Worm (Caenorhabditis elegans): ENCODE data around the gene srbc-65.
"Not testable (repeated sequence)": the region's sequence is repeated elsewhere in the genome, so short reads cannot be mapped to it uniquely, and the experiment has no call there.

Gene srbc-65

DNA sequence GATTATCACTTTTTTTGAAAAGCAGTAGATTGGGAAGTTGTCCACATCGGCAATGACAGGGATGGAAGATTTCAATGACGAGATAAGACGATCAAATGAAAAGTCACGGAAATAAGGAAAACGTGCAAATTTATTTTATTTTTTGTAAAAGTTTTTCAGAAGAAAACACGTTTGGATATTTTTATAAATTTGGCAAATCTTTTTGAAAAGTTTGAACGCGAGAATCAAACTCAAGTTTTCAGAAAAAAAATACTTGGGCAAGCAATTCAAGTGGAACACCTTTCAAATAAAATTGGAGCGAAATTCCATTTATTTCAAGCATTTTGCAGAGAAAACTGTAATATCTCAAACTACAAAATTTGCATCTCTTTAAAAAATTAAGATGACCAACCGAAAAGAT, 35.6 kb upstream of the srbc-65 start, which contains the start of gene F36D3.5:
Gene F36D3.5 (minus strand): TSS at position 101 of the 400 bp plus-strand sequence.
- not testable (repeated sequence) for TF ChIP-seq vab-7 (GFP tag; IDR thresholded peaks at IDR 0.05); nhr-48 (tag; optimal IDR thresholded peaks at IDR 0.05); mes-2 (tag; optimal IDR thresholded peaks at IDR 0.05; ENCODE audit: poor library complexity, severe bottlenecking)

DNA sequence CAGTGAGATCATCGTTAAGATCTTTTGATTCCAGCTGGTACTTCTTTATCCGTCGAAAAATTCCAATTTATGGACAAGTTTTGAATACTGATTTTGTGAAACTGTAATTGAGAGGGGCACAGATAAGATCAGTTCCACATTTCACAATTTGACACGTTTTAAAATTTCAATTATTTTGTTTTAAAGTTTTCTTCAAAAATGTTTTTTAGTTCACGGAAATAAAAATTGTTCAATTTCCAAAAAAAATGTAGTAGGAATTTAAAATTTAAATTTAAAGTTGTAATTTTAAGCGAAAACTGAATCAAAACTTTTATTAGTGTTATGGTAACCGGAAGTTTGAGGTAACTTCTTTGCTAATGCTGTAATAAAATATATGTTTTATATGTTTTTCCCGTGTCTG, 33.2 kb upstream of the srbc-65 start, which contains the start of gene F36D3.4:
Gene F36D3.4 (minus strand): TSS at position 101 of the 400 bp plus-strand sequence.
- TF ChIP-seq dmd-9 (GFP tag; IDR thresholded peaks at IDR 0.05) (no peak), php-3 (GFP tag; IDR thresholded peaks at IDR 0.05) (no peak), Y5F2A.4 (GFP tag; optimal IDR thresholded peaks at IDR 0.05) (no peak), vab-7 (GFP tag; IDR thresholded peaks at IDR 0.05) (no peak), lin-38 (GFP tag; IDR thresholded peaks at IDR 0.05) (no peak), nhr-6 (tag; optimal IDR thresholded peaks at IDR 0.05) (no peak), daf-19 (GFP tag; conservative IDR thresholded peaks at IDR 0.05) (no peak), ceh-32 (tag; optimal IDR thresholded peaks at IDR 0.05; ENCODE audit: poor library complexity) (no peak), cey-2 (tag; optimal IDR thresholded peaks at IDR 0.05; ENCODE audit: borderline replicate concordance, insufficient read depth) (no peak), jun-1 (tag; optimal IDR thresholded peaks at IDR 0.05) (no peak), zip-11 (GFP tag; IDR thresholded peaks at IDR 0.05) (no peak)

DNA sequence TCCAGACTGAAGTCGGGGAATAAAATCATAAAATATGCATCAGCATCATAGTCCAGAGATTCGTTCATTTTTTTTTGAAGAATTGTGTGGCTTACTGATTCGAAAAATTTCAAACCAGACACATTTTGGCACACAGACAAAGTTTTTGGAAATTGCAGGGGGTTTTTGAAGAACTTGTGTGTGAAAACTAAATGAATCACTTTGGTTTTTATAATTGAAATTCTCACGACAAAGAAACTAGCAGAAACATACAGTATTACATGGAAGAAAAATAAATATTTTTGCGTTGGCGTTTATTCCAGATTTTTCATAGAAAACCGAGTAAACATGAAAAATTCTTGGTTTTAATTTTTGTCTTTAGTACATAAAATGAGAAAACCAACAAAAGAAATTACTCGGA, 28.5 kb upstream of the srbc-65 start, which contains the start of gene srw-34:
Gene srw-34 (minus strand): TSS at position 101 of the 400 bp plus-strand sequence.
- TF ChIP-seq hlh-11 (tag; optimal IDR thresholded peaks at IDR 0.05): no peak
- no peak for TF ChIP-seq ama-1 (optimal IDR thresholded peaks at IDR 0.05)
- TF ChIP-seq zfp-3 (GFP tag; conservative IDR thresholded peaks at IDR 0.05): no peak
- no peak for TF ChIP-seq ceh-20 (GFP tag; IDR thresholded peaks at IDR 0.05)
- no peak for TF ChIP-seq snpc-4 (tag; optimal IDR thresholded peaks at IDR 0.05)

DNA sequence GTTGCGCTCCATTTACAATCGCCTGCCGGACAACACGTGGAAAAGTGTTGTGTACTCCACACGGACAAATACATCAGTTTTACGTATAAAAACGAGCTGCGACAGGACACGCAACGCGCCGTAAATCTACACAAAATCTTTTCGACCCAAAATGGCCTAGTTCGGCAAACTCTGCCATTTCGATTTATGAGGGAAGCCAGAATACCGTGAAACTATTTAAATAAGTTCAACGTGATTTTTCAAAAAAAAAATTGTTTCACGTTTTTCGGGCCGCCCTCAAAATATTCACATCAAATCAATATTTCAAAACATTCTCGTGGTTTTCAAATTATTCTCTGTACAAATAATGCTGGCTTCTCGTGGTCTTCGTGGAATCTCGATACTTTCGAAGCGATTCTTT, 23.9 kb upstream of the srbc-65 start, which contains the start of gene F36D3.8:
Gene F36D3.8 (plus strand): TSS at position 301 of the 400 bp plus-strand sequence.
- TF ChIP-seq madf-5 (GFP tag; IDR thresholded peaks at IDR 0.05) (no peak), nhr-111 (GFP tag; optimal IDR thresholded peaks at IDR 0.05) (no peak), hlh-30 (tag; optimal IDR thresholded peaks at IDR 0.05; ENCODE audit: insufficient read depth) (no peak), arid-1 (GFP tag; conservative IDR thresholded peaks at IDR 0.05) (no peak), nhr-41 (GFP tag; IDR thresholded peaks at IDR 0.05) (no peak), unc-130 (GFP tag; optimal IDR thresholded peaks at IDR 0.05) (no peak), lin-15B (tag; optimal IDR thresholded peaks at IDR 0.05) (no peak), ZK337.2 (GFP tag; IDR thresholded peaks at IDR 0.05) (0 out of 2 replicates have a peak, but pooled peaks have one; percentile 8)

DNA sequence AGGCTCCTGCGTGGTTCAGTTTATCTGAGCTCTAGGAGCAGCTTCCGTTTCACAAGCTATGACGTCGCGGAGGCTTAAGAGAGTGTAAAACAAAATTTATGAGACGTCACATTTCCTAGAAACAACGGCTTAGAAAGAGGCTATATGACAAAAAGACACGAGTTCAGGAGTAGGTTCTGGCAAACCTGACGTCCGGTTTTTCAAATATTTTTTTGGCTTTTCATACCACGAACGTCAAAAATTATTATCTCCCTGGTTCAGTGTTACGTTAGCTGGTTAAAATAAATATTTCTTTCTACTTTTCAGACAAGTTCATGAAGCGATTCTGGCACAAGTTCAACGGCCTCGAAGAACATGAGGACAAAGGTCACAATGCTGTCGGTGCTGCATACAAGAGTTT, 23.0 kb upstream of the srbc-65 start, which contains the start of gene F36D3.16:
Gene F36D3.16 (plus strand): TSS at position 301 of the 400 bp plus-strand sequence.
- TF ChIP-seq R02D3.7 (tag; optimal IDR thresholded peaks at IDR 0.05) (no peak), sdz-12 (GFP tag; optimal IDR thresholded peaks at IDR 0.05) (no peak), jun-1 (tag; optimal IDR thresholded peaks at IDR 0.05) (no peak), ZK337.2 (GFP tag; IDR thresholded peaks at IDR 0.05) (no peak), aha-1 (tag) (no peak), lin-29 (GFP tag; IDR thresholded peaks at IDR 0.05) (no peak), nhr-25 (tag; optimal IDR thresholded peaks at IDR 0.05; ENCODE audit: borderline replicate concordance, insufficient read depth) (no peak), T26A8.4 (GFP tag; IDR thresholded peaks at IDR 0.05) (no peak)
